Worm (Caenorhabditis elegans) whole organism, young adult: Measurements from ENCODE around the gene Y54G9A.5.

Experiments
- F39B2.1 ChIP-seq: fragments of 200-800 bp; sonication (Bioruptor generic); IDR thresholded peaks from 2 replicates; pipeline ENCODE4 v1.3.6; 2022; ENCODE audit warnings: missing genetic modification reagents, missing genetic modification characterization, missing compliant biosample characterization
- Y67H2A.10 ChIP-seq: fragments of 200-800 bp; sonication (Bioruptor generic); conservative IDR thresholded peaks from 2 replicates; pipeline ENCODE4 v1.3.6; 2022; ENCODE audit warnings: missing genetic modification reagents, missing genetic modification characterization, missing compliant biosample characterization
- athp-1 ChIP-seq: sonication (generic microtip); optimal IDR thresholded peaks from 2 replicates; lab custom pipeline; 2017; ENCODE audit warnings: mild to moderate bottlenecking, missing genetic modification characterization, missing compliant biosample characterization
- ceh-58 ChIP-seq: fragments of 200-800 bp; sonication (Bioruptor generic); IDR thresholded peaks from 2 replicates; pipeline ENCODE4 v1.3.6; 2022; ENCODE audit warnings: missing genetic modification characterization, missing compliant biosample characterization
- ceh-91 ChIP-seq: fragments of 200-800 bp; sonication (Bioruptor generic); IDR thresholded peaks from 2 replicates; pipeline ENCODE4 v1.3.6; 2022; ENCODE audit warnings: missing genetic modification reagents, missing genetic modification characterization, missing compliant biosample characterization
- nfyb-1 ChIP-seq: fragments of 200-800 bp; sonication (Bioruptor generic); IDR thresholded peaks from 2 replicates; pipeline ENCODE4 v1.3.6; 2022; ENCODE audit warnings: missing genetic modification reagents, missing genetic modification characterization, missing compliant biosample characterization
- pha-4 ChIP-seq: fragments of 150-350 bp; sonication (generic microtip); optimal IDR thresholded peaks from 2 replicates; lab custom pipeline; 2014; ENCODE audit warnings: missing biosample characterization, missing genetic modification reagents, missing genetic modification characterization
- sea-2 ChIP-seq: fragments of 200-800 bp; sonication (Bioruptor generic); IDR thresholded peaks from 2 replicates; pipeline ENCODE4 v1.3.6; 2022; ENCODE audit warnings: missing genetic modification characterization, missing compliant biosample characterization
- unc-130 ChIP-seq: sonication (generic microtip); optimal IDR thresholded peaks from 2 replicates; lab custom pipeline; 2016; ENCODE audit warnings: missing genetic modification reagents, missing genetic modification characterization, missing compliant biosample characterization
- unc-62 ChIP-seq: fragments of 150-350 bp; optimal IDR thresholded peaks from 2 replicates; lab custom pipeline; 2014; ENCODE audit warnings: missing biosample characterization, missing genetic modification reagents, missing genetic modification characterization
- ztf-22 ChIP-seq: fragments of 200-800 bp; sonication (Bioruptor generic); optimal IDR thresholded peaks from 2 replicates; lab custom pipeline; 2018; ENCODE audit warnings: mild to moderate bottlenecking, missing genetic modification characterization, moderate library complexity, missing compliant biosample characterization
- ztf-26 ChIP-seq: sonication (generic microtip); optimal IDR thresholded peaks from 2 replicates; lab custom pipeline; 2017; ENCODE audit warnings: missing genetic modification characterization, missing compliant biosample characterization
- ztf-6 ChIP-seq: fragments of 200-800 bp; sonication (Bioruptor generic); IDR thresholded peaks from 2 replicates; pipeline ENCODE4 v1.3.6; 2022; ENCODE audit warnings: missing genetic modification reagents, missing genetic modification characterization, missing compliant biosample characterization

- TF ChIP-seq ceh-58 (GFP tag; lab: Robert Waterston, UW) (no peak), ceh-91 (GFP tag; lab: Robert Waterston, UW) (no peak), unc-62 (GFP tag; lab: Kevin White, UChicago) (no peak), unc-130 (GFP tag; lab: Kevin White, UChicago) (no peak), Y67H2A.10 (GFP tag; lab: Robert Waterston, UW) (no peak), F39B2.1 (GFP tag; lab: Robert Waterston, UW) (no peak), ztf-22 (GFP tag; lab: Kevin White, UChicago) (no peak), nfyb-1 (GFP tag; lab: Robert Waterston, UW) (no peak), ztf-26 (no peak), athp-1 (no peak), ztf-6 (GFP tag; lab: Robert Waterston, UW) (no peak), pha-4 (tag; lab: Kevin White, UChicago) (no peak), sea-2 (no peak)
These were observed 13.3 kb downstream of the Y54G9A.5 start, which contains the start of gene R06B9.5 for ce11 chrII:13736089-13736488.
